Worm (Caenorhabditis elegans) whole organism, L2 larva: Measurements from ENCODE around the gene mpz-4.

Experiments
- aly-2 ChIP-seq: fragments of 150-350 bp; optimal IDR thresholded peaks from 2 replicates; lab custom pipeline; 2014; ENCODE audit warnings: missing biosample characterization, missing genetic modification characterization
- dmd-4 ChIP-seq: sonication (generic microtip); optimal IDR thresholded peaks from 2 replicates; lab custom pipeline; 2017; ENCODE audit warnings: missing biosample characterization, missing genetic modification characterization
- egl-27 ChIP-seq: sonication (generic microtip); optimal IDR thresholded peaks from 3 replicates; lab custom pipeline; 2017; ENCODE audit warnings: missing biosample characterization, missing genetic modification reagents, missing genetic modification characterization
- lin-11 ChIP-seq: fragments of 150-350 bp; sonication (generic microtip); optimal IDR thresholded peaks from 2 replicates; lab custom pipeline; 2014; ENCODE audit warnings: missing biosample characterization, missing genetic modification characterization, inconsistent platforms, mixed read lengths
- lin-13 ChIP-seq: fragments of 150-350 bp; optimal IDR thresholded peaks from 2 replicates; lab custom pipeline; 2014; ENCODE audit warnings: missing biosample characterization, missing genetic modification reagents, missing genetic modification characterization
- mdl-1 ChIP-seq, 2 experiments: fragments of 150-350 bp in 1 of 2; sonication (generic microtip) in 1 of 2; optimal IDR thresholded peaks; 2 replicates each; lab custom pipeline; 2017; ENCODE audit warnings: missing biosample characterization in 2 of 2, missing genetic modification characterization in 2 of 2
- nhr-12 ChIP-seq: fragments of 150-350 bp; optimal IDR thresholded peaks from 2 replicates; lab custom pipeline; 2014; ENCODE audit warnings: missing biosample characterization, missing genetic modification characterization
- nhr-23 ChIP-seq: fragments of 150-350 bp; optimal IDR thresholded peaks from 2 replicates; lab custom pipeline; 2014; ENCODE audit warnings: missing biosample characterization, missing genetic modification reagents, missing genetic modification characterization
- unc-62 ChIP-seq: fragments of 150-350 bp; optimal IDR thresholded peaks from 2 replicates; lab custom pipeline; 2014; ENCODE audit warnings: missing biosample characterization, missing genetic modification reagents, missing genetic modification characterization
- zag-1 ChIP-seq: fragments of 150-350 bp; optimal IDR thresholded peaks from 2 replicates; lab custom pipeline; 2014; ENCODE audit warnings: missing biosample characterization, missing genetic modification characterization
- ztf-1 ChIP-seq: fragments of 200-800 bp; sonication (Bioruptor generic); conservative IDR thresholded peaks from 2 replicates; pipeline ENCODE4 v1.3.6; 2022; ENCODE audit warnings: missing genetic modification characterization, missing compliant biosample characterization

DNA sequence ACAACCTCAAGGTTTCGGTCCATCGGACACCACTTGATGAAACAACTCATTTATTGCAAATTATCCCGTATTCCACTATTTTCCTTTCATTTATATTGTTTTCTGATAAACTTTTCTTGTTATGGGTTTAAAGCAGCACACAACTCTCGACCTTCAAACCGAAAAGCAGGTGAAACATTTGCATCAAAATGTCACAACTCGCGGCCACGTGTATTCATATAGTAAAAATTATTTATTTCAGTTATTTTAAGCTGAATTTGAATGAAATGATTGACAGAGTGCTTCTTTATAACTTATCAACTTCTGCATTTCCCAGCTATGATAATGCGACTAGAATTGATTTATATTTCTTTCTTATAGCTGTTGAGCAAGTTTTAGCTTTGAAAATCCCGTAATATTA, 15.3 kb downstream of the mpz-4 start, which contains the start of gene srw-95:
- TF ChIP-seq nhr-12 (tag; lab: Kevin White, UChicago) (no peak), mdl-1 (tag; optimal IDR thresholded peaks at IDR 0.05; lab: Kevin White, UChicago) (no peak), egl-27 (tag; lab: Kevin White, UChicago) (no peak), lin-13 (GFP tag; lab: Kevin White, UChicago) (no peak), aly-2 (no peak), ztf-1 (GFP tag; lab: Robert Waterston, UW) (no peak), lin-11 (tag; lab: Kevin White, UChicago) (no peak), unc-62 (no peak), zag-1 (no peak), dmd-4 (no peak), nhr-23 (tag; lab: Kevin White, UChicago) (no peak)
